Worm (Caenorhabditis elegans) whole organism, early embryonic: ENCODE results near the gene ZK1320.2.

Source experiments
- F13C5.2 ChIP-seq: sonication (generic microtip); optimal IDR thresholded peaks from 2 replicates; lab custom pipeline; 2017; ENCODE audit warnings: mild to moderate bottlenecking, missing genetic modification characterization, inconsistent platforms, missing compliant biosample characterization
- ama-1 ChIP-seq: fragments of 150-350 bp; optimal IDR thresholded peaks from 2 replicates; lab custom pipeline; 2014
- ceh-13 ChIP-seq: fragments of 200-800 bp; sonication (Bioruptor generic); optimal IDR thresholded peaks from 2 replicates; lab custom pipeline; 2018; ENCODE audit warnings: mild to moderate bottlenecking, missing genetic modification characterization, missing compliant biosample characterization
- ceh-36 ChIP-seq: sonication (generic microtip); optimal IDR thresholded peaks from 2 replicates; lab custom pipeline; 2016; ENCODE audit warnings: missing genetic modification characterization, inconsistent platforms, missing compliant biosample characterization
- ets-7 ChIP-seq: sonication (generic microtip); optimal IDR thresholded peaks from 2 replicates; lab custom pipeline; 2016; ENCODE audit warnings: missing genotype, missing genetic modification characterization, missing compliant biosample characterization
- flt-1 ChIP-seq: fragments of 200-800 bp; sonication (Bioruptor generic); IDR thresholded peaks from 2 replicates; pipeline ENCODE4 v1.3.6; 2022; ENCODE audit warnings: missing genetic modification characterization, missing compliant biosample characterization
- hmbx-1 ChIP-seq: sonication (generic microtip); optimal IDR thresholded peaks from 2 replicates; lab custom pipeline; 2016; ENCODE audit warnings: mild to moderate bottlenecking, missing genetic modification characterization, missing compliant biosample characterization
- hnd-1 ChIP-seq: sonication (generic microtip); optimal IDR thresholded peaks from 2 replicates; lab custom pipeline; 2016; ENCODE audit warnings: missing genetic modification characterization, missing compliant biosample characterization
- pes-1 ChIP-seq: fragments of 200-800 bp; sonication (Bioruptor generic); IDR thresholded peaks from 2 replicates; pipeline ENCODE4 v1.3.6; 2022; ENCODE audit warnings: missing genetic modification reagents, missing genetic modification characterization, missing compliant biosample characterization
- scrt-1 ChIP-seq: fragments of 200-800 bp; sonication (Bioruptor generic); IDR thresholded peaks from 2 replicates; pipeline ENCODE4 v1.3.6; 2022; ENCODE audit warnings: missing genetic modification characterization, missing compliant biosample characterization
- sea-1 ChIP-seq: fragments of 200-800 bp; sonication (Bioruptor generic); conservative IDR thresholded peaks from 2 replicates; pipeline ENCODE4 v1.3.6; 2022; ENCODE audit warnings: missing genetic modification characterization, missing compliant biosample characterization
- tbx-11 ChIP-seq: fragments of 200-800 bp; sonication (Bioruptor generic); IDR thresholded peaks from 2 replicates; pipeline ENCODE4 v1.3.6; 2022; ENCODE audit warnings: missing genetic modification characterization, missing compliant biosample characterization
- tbx-37 ChIP-seq: fragments of 200-800 bp; sonication (Bioruptor generic); conservative IDR thresholded peaks from 2 replicates; pipeline ENCODE4 v1.3.6; 2022; ENCODE audit warnings: missing genetic modification reagents, missing genetic modification characterization, missing compliant biosample characterization
- tra-4 ChIP-seq: sonication (generic microtip); optimal IDR thresholded peaks from 2 replicates; lab custom pipeline; 2017; ENCODE audit warnings: missing genetic modification characterization, missing compliant biosample characterization

DNA sequence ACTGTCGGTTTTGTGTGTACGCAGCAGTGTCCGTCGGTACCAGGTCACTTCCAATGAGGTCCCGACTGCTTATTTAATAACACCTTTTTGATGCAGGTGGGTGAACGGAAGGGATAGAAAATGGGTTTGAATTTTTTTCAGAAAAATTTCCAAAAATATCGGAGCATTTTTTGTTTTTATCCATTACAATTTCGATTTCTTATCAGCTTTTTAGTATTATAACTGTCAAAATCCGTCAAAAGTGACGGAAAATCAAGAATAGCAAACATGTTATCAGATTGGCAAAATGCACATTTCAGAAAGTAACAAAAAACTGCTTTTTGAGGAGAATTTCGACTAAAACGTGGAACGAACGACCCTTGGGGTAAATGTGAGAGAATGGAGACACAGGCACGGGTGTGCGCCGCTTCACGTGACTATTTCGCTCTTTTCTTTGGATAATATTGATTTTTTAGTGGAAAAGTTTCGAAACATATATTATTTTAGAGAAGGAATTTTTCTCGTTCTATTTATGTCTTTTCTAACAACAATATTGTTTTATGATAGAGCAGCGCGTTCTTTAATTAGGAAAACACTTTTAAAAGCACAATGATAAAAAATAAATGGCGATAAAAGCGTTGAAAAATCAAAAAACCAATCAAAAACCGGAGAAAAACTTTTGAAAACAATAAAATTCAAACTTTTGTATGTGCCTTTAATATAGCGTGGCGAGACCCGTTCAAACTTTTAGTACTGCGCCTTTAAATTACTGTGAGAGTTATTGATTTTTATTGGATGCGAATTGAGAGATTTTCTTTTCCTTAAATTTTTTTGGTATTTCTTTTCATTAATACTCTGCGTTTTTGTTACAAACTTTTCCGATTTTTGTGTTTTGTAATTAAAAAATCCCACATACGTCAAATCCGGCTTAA lies 11.6 kb downstream of the ZK1320.2 start, which contains the start of gene sqv-8:
- TF ChIP-seq ets-7 (tag; lab: Kevin White, UChicago) (no peak), scrt-1 (GFP tag; lab: Robert Waterston, UW) (no peak), ama-1 (lab: Kevin White, UChicago) (no peak), pes-1 (no peak), F13C5.2 (tag; lab: Kevin White, UChicago) (no peak), flt-1 (GFP tag; lab: Robert Waterston, UW) (no peak), tbx-11 (no peak), hnd-1 (no peak), ceh-13 (GFP tag; lab: Kevin White, UChicago) (no peak), sea-1 (GFP tag; lab: Robert Waterston, UW) (no peak), hmbx-1 (tag; lab: Kevin White, UChicago) (no peak), ceh-36 (tag; lab: Kevin White, UChicago) (no peak), tra-4 (tag; lab: Kevin White, UChicago) (no peak), tbx-37 (GFP tag; lab: Robert Waterston, UW) (no peak)
